Worm (Caenorhabditis elegans): ENCODE data around the gene sre-28.

The sre-28 gene

ce11 chrV:9960376-9960775 is 16.2 kb downstream of the sre-28 start, which contains the start of gene T07C12.10:
T07C12.10 (minus strand) TSS chrV:9960476.
- TF ChIP-seq daf-12 (tag; optimal IDR thresholded peaks at IDR 0.05) (no peak), ceh-9 (tag; optimal IDR thresholded peaks at IDR 0.05) (no peak), ztf-4 (tag; optimal IDR thresholded peaks at IDR 0.05) (no peak), snpc-4 (tag; optimal IDR thresholded peaks at IDR 0.05) (no peak), ceh-82 (tag; optimal IDR thresholded peaks at IDR 0.05) (no peak), unc-62 (GFP tag; optimal IDR thresholded peaks at IDR 0.05) (no peak), nhr-11 (tag; optimal IDR thresholded peaks at IDR 0.05) (no peak), nhr-28 (tag; optimal IDR thresholded peaks at IDR 0.05) (no peak), ZK546.5 (tag; optimal IDR thresholded peaks at IDR 0.05) (no peak), ama-1 (optimal IDR thresholded peaks at IDR 0.05) (no peak), R02D3.7 (tag; optimal IDR thresholded peaks at IDR 0.05) (no peak), hmg-11 (tag; optimal IDR thresholded peaks at IDR 0.05) (no peak)

ce11 chrV:9962394-9962793 is 18.2 kb downstream of the sre-28 start, which contains the start of gene madf-4:
madf-4 (minus strand) TSS chrV:9962494.
- TF ChIP-seq egl-5 (tag; optimal IDR thresholded peaks at IDR 0.05) (no peak), lsy-12 (tag; optimal IDR thresholded peaks at IDR 0.05) (no peak), tbx-2 (tag; optimal IDR thresholded peaks at IDR 0.05) (no peak), nhr-12 (tag; optimal IDR thresholded peaks at IDR 0.05) (no peak)

- TF ChIP-seq nhr-25 (tag; optimal IDR thresholded peaks at IDR 0.05) (peak; percentile 69), nhr-76 (tag; optimal IDR thresholded peaks at IDR 0.05) (no peak)
These were observed 18.7 kb downstream of the sre-28 start for ce11 chrV:9962916-9963315.

ce11 chrV:9964152-9964785 is 20.1 kb downstream of the sre-28 start:
- TF ChIP-seq nfya-1 (tag; optimal IDR thresholded peaks at IDR 0.05; ENCODE audit: insufficient read depth) (peak; percentile 5), lin-39 (tag; optimal IDR thresholded peaks at IDR 0.05) (peak; percentile 61), lsy-12 (tag; optimal IDR thresholded peaks at IDR 0.05) (no peak)

ce11 chrV:9965891-9966290 is 21.7 kb downstream of the sre-28 start:
- no peak for TF ChIP-seq daf-12 (tag; optimal IDR thresholded peaks at IDR 0.05)
- TF ChIP-seq skn-1 (tag; optimal IDR thresholded peaks at IDR 0.05) = no peak
- no peak for TF ChIP-seq zag-1 (tag; optimal IDR thresholded peaks at IDR 0.05)
- TF ChIP-seq R02D3.7 (tag; optimal IDR thresholded peaks at IDR 0.05) = no peak
- no peak for TF ChIP-seq pha-4 (tag; optimal IDR thresholded peaks at IDR 0.05)
- no peak for TF ChIP-seq nhr-77 (tag; optimal IDR thresholded peaks at IDR 0.05)
- TF ChIP-seq fkh-2 (tag; optimal IDR thresholded peaks at IDR 0.05) = no peak
- no peak for TF ChIP-seq unc-62 (GFP tag; optimal IDR thresholded peaks at IDR 0.05)
- no peak for TF ChIP-seq ceh-82 (tag; optimal IDR thresholded peaks at IDR 0.05)
- TF ChIP-seq lin-39 (tag; optimal IDR thresholded peaks at IDR 0.05) = no peak
- TF ChIP-seq nfya-1 (tag; optimal IDR thresholded peaks at IDR 0.05; ENCODE audit: insufficient read depth) = no peak
- TF ChIP-seq mdl-1 (tag; optimal IDR thresholded peaks at IDR 0.05) = no peak
- no peak for TF ChIP-seq unc-39 (tag; optimal IDR thresholded peaks at IDR 0.05)
- TF ChIP-seq elt-3 (tag; optimal IDR thresholded peaks at IDR 0.05) = no peak
- TF ChIP-seq nhr-11 (tag; optimal IDR thresholded peaks at IDR 0.05) = no peak
- TF ChIP-seq ama-1 (optimal IDR thresholded peaks at IDR 0.05) = no peak
- no peak for TF ChIP-seq ztf-11 (tag; optimal IDR thresholded peaks at IDR 0.05)

- TF ChIP-seq nhr-11 (tag; optimal IDR thresholded peaks at IDR 0.05) = no peak
- TF ChIP-seq nhr-67 (tag; optimal IDR thresholded peaks at IDR 0.05) = no peak
- no peak for TF ChIP-seq fkh-2 (tag; optimal IDR thresholded peaks at IDR 0.05)
- no peak for TF ChIP-seq nhr-76 (tag; optimal IDR thresholded peaks at IDR 0.05)
- peak; percentile 9 for TF ChIP-seq ceh-16 (tag; optimal IDR thresholded peaks at IDR 0.05)
- no peak for TF ChIP-seq sea-2 (GFP tag; optimal IDR thresholded peaks at IDR 0.05)
- peak; percentile 11 for TF ChIP-seq R02D3.7 (tag; optimal IDR thresholded peaks at IDR 0.05)
- TF ChIP-seq snpc-4 (tag; optimal IDR thresholded peaks at IDR 0.05) = peak; percentile 22
- no peak for TF ChIP-seq ceh-28 (tag; optimal IDR thresholded peaks at IDR 0.05)
- no peak for TF ChIP-seq fos-1 (tag; optimal IDR thresholded peaks at IDR 0.05)
- TF ChIP-seq elt-1 (tag; optimal IDR thresholded peaks at IDR 0.05) = no peak
- no peak for TF ChIP-seq nhr-28 (tag; optimal IDR thresholded peaks at IDR 0.05)
- TF ChIP-seq zag-1 (tag; optimal IDR thresholded peaks at IDR 0.05) = no peak
- no peak for TF ChIP-seq ceh-9 (tag; optimal IDR thresholded peaks at IDR 0.05)
- no peak for TF ChIP-seq pha-4 (tag; optimal IDR thresholded peaks at IDR 0.05)
- TF ChIP-seq mml-1 (tag; optimal IDR thresholded peaks at IDR 0.05) = no peak
- no peak for TF ChIP-seq nhr-25 (tag; optimal IDR thresholded peaks at IDR 0.05)
- TF ChIP-seq pqm-1 (tag; optimal IDR thresholded peaks at IDR 0.05) = no peak
- TF ChIP-seq lin-39 (tag; optimal IDR thresholded peaks at IDR 0.05) = peak; percentile 90
- TF ChIP-seq hmg-11 (tag; optimal IDR thresholded peaks at IDR 0.05) = peak; percentile 79
- no peak for TF ChIP-seq aly-2 (tag; optimal IDR thresholded peaks at IDR 0.05)
- TF ChIP-seq lin-15B (tag; optimal IDR thresholded peaks at IDR 0.05) = peak; percentile 21
- TF ChIP-seq fkh-10 (GFP tag; optimal IDR thresholded peaks at IDR 0.05) = no peak
- peak; percentile 67 for TF ChIP-seq tbx-2 (tag; optimal IDR thresholded peaks at IDR 0.05)
- TF ChIP-seq nhr-77 (tag; optimal IDR thresholded peaks at IDR 0.05) = peak; percentile 38
- no peak for TF ChIP-seq elt-3 (tag; optimal IDR thresholded peaks at IDR 0.05)
- TF ChIP-seq egl-27 (tag; optimal IDR thresholded peaks at IDR 0.05) = no peak
These were observed 25.9 kb downstream of the sre-28 start for ce11 chrV:9970119-9970518.
